Fruit fly (Drosophila melanogaster): Measurements from ENCODE around the gene CG4577.

- TF ChIP-seq CG32264 (GFP tag; optimal IDR thresholded peaks at IDR 0.05) (no peak), dsf (GFP tag; optimal IDR thresholded peaks at IDR 0.05; ENCODE audit: borderline replicate concordance) (no peak), Myc (optimal IDR thresholded peaks at IDR 0.05) (no peak), rgr (GFP tag; optimal IDR thresholded peaks at IDR 0.05) (no peak), pan (optimal IDR thresholded peaks at IDR 0.05) (no peak)
These were observed 6.9 kb upstream of the CG4577 start for dm6 chr2L:1127434-1128089.

Data from whole organism, wandering third instar larva.